Worm (Caenorhabditis elegans): ENCODE measurements around the gene Y81B9A.1.

Gene Y81B9A.1

ce11 chrX:9191795-9192494 is at the start of gene Y81B9A.1:
TSS of gene Y81B9A.1 (plus strand) at chrX:9192444.
- TF ChIP-seq attf-6 (GFP tag; IDR thresholded peaks at IDR 0.05) (0 out of 2 replicates have a peak, but pooled peaks have one; percentile 12), nfya-1 (tag; optimal IDR thresholded peaks at IDR 0.05; ENCODE audit: borderline replicate concordance, insufficient read depth) (no peak), zfh-2 (GFP tag; conservative IDR thresholded peaks at IDR 0.05) (0 out of 2 replicates have a peak, but pooled peaks have one; percentile 20), ztf-3 (GFP tag; optimal IDR thresholded peaks at IDR 0.05) (no peak), ztf-18 (tag; optimal IDR thresholded peaks at IDR 0.05) (no peak), rpc-1 (optimal IDR thresholded peaks at IDR 0.05) (peak; percentile 22), rpc-1 (tag; optimal IDR thresholded peaks at IDR 0.05) (peak; percentile 56), lin-26 (GFP tag; IDR thresholded peaks at IDR 0.05) (peak; percentile 70; the same call in 1 of the 2 replicates), rcor-1 (GFP tag; IDR thresholded peaks at IDR 0.05) (0 out of 2 replicates have a peak, but pooled peaks have one; percentile 29), D2030.7 (GFP tag; IDR thresholded peaks at IDR 0.05) (peak; percentile 86), nhr-90 (tag; optimal IDR thresholded peaks at IDR 0.05) (no peak), F33H1.4 (GFP tag; IDR thresholded peaks at IDR 0.05) (no peak), tbp1 (GFP tag; optimal IDR thresholded peaks at IDR 0.05) (peak; percentile 28), ama-1 (optimal IDR thresholded peaks at IDR 0.05) (no peak), ama-1 (GFP tag; optimal IDR thresholded peaks at IDR 0.05) (peak in 1 of 2 experiments; percentile 23), Y79H2A.3 (GFP tag; conservative IDR thresholded peaks at IDR 0.05) (no peak), ekl-4 (GFP tag; IDR thresholded peaks at IDR 0.05) (no peak), snpc-1.1 (tag; optimal IDR thresholded peaks at IDR 0.05; ENCODE audit: insufficient read depth) (no peak), hlh-26 (GFP tag; conservative IDR thresholded peaks at IDR 0.05) (no peak), F52B5.7 (tag; optimal IDR thresholded peaks at IDR 0.05) (no peak), egrh-3 (GFP tag; IDR thresholded peaks at IDR 0.05) (peak; percentile 61; the same call in 1 of the 2 replicates), fkh-3 (tag; optimal IDR thresholded peaks at IDR 0.05) (no peak)

- TF ChIP-seq F57A8.1 (GFP tag; optimal IDR thresholded peaks at IDR 0.05) = no peak
- no peak for TF ChIP-seq rcor-1 (GFP tag; IDR thresholded peaks at IDR 0.05)
- no peak for TF ChIP-seq F52B5.7 (tag; optimal IDR thresholded peaks at IDR 0.05)
- no peak for TF ChIP-seq Y56A3A.18 (GFP tag; IDR thresholded peaks at IDR 0.05)
- no peak for TF ChIP-seq ztf-22 (GFP tag; optimal IDR thresholded peaks at IDR 0.05)
- no peak for TF ChIP-seq madf-3 (GFP tag; IDR thresholded peaks at IDR 0.05)
These were observed 46.4 kb upstream of the Y81B9A.1 start, which contains the start of gene B0563.5 for ce11 chrX:9145848-9146247. TSS of gene B0563.5 (plus strand) at chrX:9146148.

- TF ChIP-seq lin-40 (tag; optimal IDR thresholded peaks at IDR 0.05) (peak; percentile 64), unc-62 (GFP tag; optimal IDR thresholded peaks at IDR 0.05) (no peak), somi-1 (GFP tag; optimal IDR thresholded peaks at IDR 0.05) (peak; percentile 61), chd-7 (tag; optimal IDR thresholded peaks at IDR 0.05) (peak; percentile 15), ztf-26 (tag; optimal IDR thresholded peaks at IDR 0.05) (peak; percentile 70)
These were observed 45.3 kb upstream of the Y81B9A.1 start for ce11 chrX:9146953-9147352.

- no peak for TF ChIP-seq sptf-2 (GFP tag; optimal IDR thresholded peaks at IDR 0.05)
- no peak for TF ChIP-seq lin-35 (GFP tag; optimal IDR thresholded peaks at IDR 0.05)
- no peak for TF ChIP-seq lin-54 (GFP tag; optimal IDR thresholded peaks at IDR 0.05)
- TF ChIP-seq lsl-1 (GFP tag; optimal IDR thresholded peaks at IDR 0.05) = no peak
- no peak for TF ChIP-seq hmg-20 (GFP tag; IDR thresholded peaks at IDR 0.05)
- TF ChIP-seq K12H6.12 (tag; optimal IDR thresholded peaks at IDR 0.05) = peak; percentile 8
- TF ChIP-seq ama-1 (optimal IDR thresholded peaks at IDR 0.05) = no peak
- TF ChIP-seq ama-1 (GFP tag; optimal IDR thresholded peaks at IDR 0.05) = no peak
- TF ChIP-seq F49E8.2 (tag; optimal IDR thresholded peaks at IDR 0.05; ENCODE audit: insufficient read depth) = no peak
- no peak for TF ChIP-seq B0261.1 (tag; optimal IDR thresholded peaks at IDR 0.05)
- peak; percentile 83 for TF ChIP-seq hmg-1.2 (GFP tag; IDR thresholded peaks at IDR 0.05)
- TF ChIP-seq ceh-40 (GFP tag; IDR thresholded peaks at IDR 0.05) = no peak
- no peak for TF ChIP-seq ztf-3 (GFP tag; optimal IDR thresholded peaks at IDR 0.05)
- no peak for TF ChIP-seq bed-1 (GFP tag; IDR thresholded peaks at IDR 0.05)
- TF ChIP-seq lin-26 (GFP tag; IDR thresholded peaks at IDR 0.05) = no peak
- no peak for TF ChIP-seq snpc-3.4 (tag; optimal IDR thresholded peaks at IDR 0.05)
These were observed 41.9 kb upstream of the Y81B9A.1 start, which contains the start of gene tmbi-4 for ce11 chrX:9150269-9150744. TSS of gene tmbi-4 (plus strand) at chrX:9150694.
